Worm (Caenorhabditis elegans) whole organism, early embryonic: ENCODE measurements around the gene W07G4.8.

Experiments used
- ceh-13 ChIP-seq: fragments of 200-800 bp; sonication (Bioruptor generic); optimal IDR thresholded peaks from 2 replicates; lab custom pipeline; 2018; ENCODE audit warnings: mild to moderate bottlenecking, missing genetic modification characterization, missing compliant biosample characterization
- ets-7 ChIP-seq: sonication (generic microtip); optimal IDR thresholded peaks from 2 replicates; lab custom pipeline; 2016; ENCODE audit warnings: missing genotype, missing genetic modification characterization, missing compliant biosample characterization
- scrt-1 ChIP-seq: fragments of 200-800 bp; sonication (Bioruptor generic); IDR thresholded peaks from 2 replicates; pipeline ENCODE4 v1.3.6; 2022; ENCODE audit warnings: missing genetic modification characterization, missing compliant biosample characterization
- sea-1 ChIP-seq: fragments of 200-800 bp; sonication (Bioruptor generic); conservative IDR thresholded peaks from 2 replicates; pipeline ENCODE4 v1.3.6; 2022; ENCODE audit warnings: missing genetic modification characterization, missing compliant biosample characterization
- tbx-11 ChIP-seq: fragments of 200-800 bp; sonication (Bioruptor generic); IDR thresholded peaks from 2 replicates; pipeline ENCODE4 v1.3.6; 2022; ENCODE audit warnings: missing genetic modification characterization, missing compliant biosample characterization

DNA sequence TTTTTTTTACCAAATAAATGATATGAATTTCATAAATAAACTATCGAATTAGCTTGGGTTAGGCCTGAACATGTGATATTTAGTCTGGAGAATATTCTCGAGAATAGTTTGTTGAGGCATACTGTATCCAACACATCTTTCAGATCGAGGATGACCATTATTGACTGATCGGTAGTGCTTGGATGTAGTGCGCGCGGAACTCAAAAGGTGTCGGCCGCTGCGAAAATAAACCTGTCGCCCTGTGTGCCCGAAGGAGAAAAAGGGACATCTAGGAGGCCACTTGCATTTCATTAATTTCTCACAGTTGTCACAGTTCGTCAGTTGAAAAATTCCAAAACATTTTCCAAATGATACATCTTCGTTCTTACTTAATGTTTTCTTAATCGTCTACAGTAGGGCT, 14.8 kb upstream of the W07G4.8 start:
- TF ChIP-seq ets-7 (no peak), ceh-13 (GFP tag; lab: Kevin White, UChicago) (no peak), sea-1 (GFP tag; lab: Robert Waterston, UW) (no peak), scrt-1 (no peak), tbx-11 (no peak)
